Worm (Caenorhabditis elegans): ENCODE data around the gene T12D8.9.

ce11 chrIII:13651414-13651813 lies 34.5 kb downstream of the T12D8.9 start:
- TF ChIP-seq cog-1 (tag; optimal IDR thresholded peaks at IDR 0.05), result no peak
- no peak for TF ChIP-seq ref-1 (GFP tag; conservative IDR thresholded peaks at IDR 0.05)
- TF ChIP-seq ztf-29 (GFP tag; IDR thresholded peaks at IDR 0.05), result no peak
- no peak for TF ChIP-seq klf-2 (GFP tag; conservative IDR thresholded peaks at IDR 0.05)
- no peak for TF ChIP-seq med-1 (GFP tag; optimal IDR thresholded peaks at IDR 0.05; ENCODE audit: insufficient read depth)
